Fruit fly (Drosophila melanogaster) whole organism, adult: Measurements from ENCODE around the gene CG33299.

ENCODE experiments used
- CG14711 ChIP-seq: fragments of 200-800 bp; sonication (Bioruptor generic); optimal IDR thresholded peaks from 2 replicates; lab custom pipeline; 2018; ENCODE audit warnings: missing biosample characterization, mild to moderate bottlenecking, missing genetic modification characterization, moderate library complexity
- CG5204 ChIP-seq: fragments of 200-800 bp; sonication (Bioruptor generic); optimal IDR thresholded peaks from 2 replicates; lab custom pipeline; 2016; ENCODE audit warnings: missing biosample characterization, missing genetic modification characterization
- CG7045 ChIP-seq: fragments of 200-800 bp; sonication (Bioruptor generic); optimal IDR thresholded peaks from 2 replicates; lab custom pipeline; 2017; ENCODE audit warnings: missing biosample characterization, mild to moderate bottlenecking, missing genetic modification characterization
- Hr96 ChIP-seq: fragments of 200-800 bp; sonication (Bioruptor generic); optimal IDR thresholded peaks from 2 replicates; lab custom pipeline; 2016; ENCODE audit warnings: missing biosample characterization, missing genetic modification characterization
- Mnt ChIP-seq: fragments of 200-800 bp; sonication (Bioruptor generic); optimal IDR thresholded peaks from 2 replicates; lab custom pipeline; 2016; ENCODE audit warnings: missing biosample characterization, mild to moderate bottlenecking, missing genetic modification characterization
- cnc ChIP-seq, 2 experiments: fragments of >200 bp; optimal IDR thresholded peaks; 2 replicates each; lab custom pipeline; 2017
- kay ChIP-seq: fragments of 200-800 bp; sonication (Bioruptor generic); peaks from one replicate; lab custom pipeline; 2016; ENCODE audit warnings: missing biosample characterization, missing genetic modification characterization, borderline replicate concordance
- pad ChIP-seq: fragments of 200-800 bp; sonication (Bioruptor generic); optimal IDR thresholded peaks from 3 replicates; lab custom pipeline; 2017; ENCODE audit warnings: missing biosample characterization, missing genetic modification characterization, mild to moderate bottlenecking, moderate library complexity, missing genetic modification reagents
- tj ChIP-seq: fragments of 200-800 bp; sonication (Bioruptor generic); optimal IDR thresholded peaks from 3 replicates; lab custom pipeline; 2017; ENCODE audit warnings: missing biosample characterization, mild to moderate bottlenecking, missing genetic modification characterization, moderate library complexity
- toe ChIP-seq: fragments of 200-800 bp; sonication (Bioruptor generic); optimal IDR thresholded peaks from 2 replicates; lab custom pipeline; 2016; ENCODE audit warnings: missing biosample characterization, missing genetic modification characterization

DNA sequence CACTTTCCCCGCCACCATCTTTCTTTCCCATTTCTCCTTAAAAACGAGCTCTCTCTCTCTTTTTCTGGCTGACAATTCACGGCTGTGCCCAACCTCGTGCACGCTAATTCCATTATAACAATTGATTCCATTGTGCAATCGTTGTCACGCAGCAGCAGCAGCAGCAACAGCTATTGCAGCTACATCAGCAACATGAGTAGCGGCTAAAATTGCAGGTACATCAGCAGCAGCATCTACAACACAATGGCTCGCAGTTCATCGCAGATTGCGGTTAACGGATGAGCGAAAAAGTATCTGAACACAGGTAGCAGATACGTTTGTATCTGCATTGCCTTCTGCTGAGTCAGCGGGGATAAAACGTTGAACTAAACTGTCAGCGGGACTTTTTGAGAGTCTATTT lies 48.9 kb downstream of the CG33299 start:
- TF ChIP-seq Mnt = no peak
- TF ChIP-seq CG7045 (GFP tag; lab: Kevin White, UChicago) = no peak
- no peak for TF ChIP-seq cnc (optimal IDR thresholded peaks at IDR 0.05; lab: Kevin White, UChicago)
- TF ChIP-seq kay (GFP tag; lab: Kevin White, UChicago) = no peak
- no peak for TF ChIP-seq CG5204
- TF ChIP-seq toe = no peak
- no peak for TF ChIP-seq Hr96
- TF ChIP-seq CG14711 (tag; lab: Kevin White, UChicago) = no peak
- peak; percentile 51 for TF ChIP-seq tj
- no peak for TF ChIP-seq pad (GFP tag; lab: Kevin White, UChicago)
